Fruit fly (Drosophila melanogaster) whole organism, embryonic: Measurements from ENCODE around the gene CG33158.

ENCODE experiments used
- Adf1 ChIP-seq: fragments of 200-800 bp; sonication (Bioruptor generic); IDR thresholded peaks from 2 replicates; pipeline ENCODE4 v1.3.6; 2022; ENCODE audit warnings: missing biosample characterization, missing genetic modification characterization
- BtbVII ChIP-seq: fragments of 200-800 bp; sonication (Bioruptor generic); optimal IDR thresholded peaks from 3 replicates; lab custom pipeline; 2017; ENCODE audit warnings: missing biosample characterization, mild to moderate bottlenecking, missing genetic modification characterization
- C15 ChIP-seq: fragments of 200-800 bp; sonication (Bioruptor generic); IDR thresholded peaks from 3 replicates; pipeline ENCODE4 v1.3.6; 2022; ENCODE audit warnings: missing biosample characterization, missing genetic modification characterization
- CG10147 ChIP-seq: fragments of 200-800 bp; sonication (Bioruptor generic); optimal IDR thresholded peaks from 2 replicates; lab custom pipeline; 2019; ENCODE audit warnings: missing biosample characterization, mild to moderate bottlenecking, missing genetic modification characterization, moderate library complexity
- CG10267 ChIP-seq: fragments of 200-800 bp; sonication (Bioruptor generic); optimal IDR thresholded peaks from 2 replicates; lab custom pipeline; 2018; ENCODE audit warnings: missing biosample characterization, mild to moderate bottlenecking, missing genetic modification characterization, moderate library complexity
- CG10366 ChIP-seq: fragments of 200-800 bp; sonication (Bioruptor generic); IDR thresholded peaks from 2 replicates; pipeline ENCODE4 v1.3.6; 2022; ENCODE audit warnings: missing biosample characterization, missing genetic modification characterization
- CG10654 ChIP-seq: fragments of 200-800 bp; sonication (Bioruptor generic); optimal IDR thresholded peaks from 2 replicates; lab custom pipeline; 2016; ENCODE audit warnings: missing biosample characterization, missing genetic modification characterization
- CG10979 ChIP-seq: fragments of 200-800 bp; sonication (Bioruptor generic); optimal IDR thresholded peaks from 2 replicates; lab custom pipeline; 2018; ENCODE audit warnings: missing biosample characterization, mild to moderate bottlenecking, missing genetic modification characterization, moderate library complexity
- CG11723 ChIP-seq: fragments of 200-800 bp; sonication (Bioruptor generic); optimal IDR thresholded peaks from 2 replicates; lab custom pipeline; 2017; ENCODE audit warnings: missing biosample characterization, mild to moderate bottlenecking, missing genetic modification characterization
- CG12071 ChIP-seq: fragments of 200-800 bp; sonication (Bioruptor generic); optimal IDR thresholded peaks from 3 replicates; lab custom pipeline; 2018; ENCODE audit warnings: missing biosample characterization, mild to moderate bottlenecking, missing genetic modification characterization
- CG12659 ChIP-seq: fragments of 200-800 bp; sonication (Bioruptor generic); optimal IDR thresholded peaks from 3 replicates; lab custom pipeline; 2017; ENCODE audit warnings: mild to moderate bottlenecking, missing biosample characterization, missing genetic modification reagents, missing genetic modification characterization
- CG13775 ChIP-seq: fragments of 200-800 bp; sonication (Bioruptor generic); optimal IDR thresholded peaks from 3 replicates; lab custom pipeline; 2017; ENCODE audit warnings: missing biosample characterization, mild to moderate bottlenecking, missing genetic modification characterization
- CG14050 ChIP-seq: fragments of 200-800 bp; sonication (Bioruptor generic); IDR thresholded peaks from 3 replicates; pipeline ENCODE4 v1.3.6; 2022; ENCODE audit warnings: missing biosample characterization, missing genetic modification characterization
- CG2678 ChIP-seq: fragments of 200-800 bp; sonication (Bioruptor generic); optimal IDR thresholded peaks from 3 replicates; lab custom pipeline; 2019; ENCODE audit warnings: missing biosample characterization, mild to moderate bottlenecking, missing genetic modification characterization, moderate library complexity
- CG3847 ChIP-seq: fragments of 200-800 bp; sonication (Bioruptor generic); IDR thresholded peaks from 2 replicates; pipeline ENCODE4 v1.3.6; 2022; ENCODE audit warnings: missing biosample characterization, missing genetic modification characterization
- CG7271 ChIP-seq: fragments of 200-800 bp; sonication (Bioruptor generic); optimal IDR thresholded peaks from 2 replicates; lab custom pipeline; 2018; ENCODE audit warnings: missing biosample characterization, mild to moderate bottlenecking, missing genetic modification characterization, moderate library complexity
- CG7372 ChIP-seq: fragments of 200-800 bp; sonication (Bioruptor generic); IDR thresholded peaks from 2 replicates; pipeline ENCODE4 v1.3.6; 2022; ENCODE audit warnings: missing biosample characterization, missing genetic modification characterization
- CG9797 ChIP-seq: fragments of 200-800 bp; sonication (Bioruptor generic); optimal IDR thresholded peaks from 3 replicates; lab custom pipeline; 2018; ENCODE audit warnings: missing biosample characterization, mild to moderate bottlenecking, missing genetic modification characterization
- CHES-1-like ChIP-seq: fragments of 200-800 bp; sonication (Bioruptor generic); optimal IDR thresholded peaks from 2 replicates; lab custom pipeline; 2016; ENCODE audit warnings: missing biosample characterization, missing genetic modification characterization
- Dll ChIP-seq: fragments of 200-800 bp; sonication (Bioruptor generic); IDR thresholded peaks from 4 replicates; pipeline ENCODE4 v1.3.6; 2022; ENCODE audit warnings: missing biosample characterization, missing genetic modification characterization; ENCODE audit not compliant: partially characterized antibody
- Fer1 ChIP-seq: fragments of 200-800 bp; sonication (Bioruptor generic); optimal IDR thresholded peaks from 2 replicates; lab custom pipeline; 2017; ENCODE audit warnings: missing biosample characterization, mild to moderate bottlenecking, missing genetic modification characterization
- Gsc ChIP-seq: fragments of 200-800 bp; sonication (Bioruptor generic); IDR thresholded peaks from 2 replicates; pipeline ENCODE4 v1.3.6; 2022; ENCODE audit warnings: missing biosample characterization, missing genetic modification characterization
- Gug ChIP-seq: fragments of 200-800 bp; sonication (Bioruptor generic); IDR thresholded peaks from 4 replicates; pipeline ENCODE4 v1.3.6; 2022; ENCODE audit warnings: missing biosample characterization, missing genetic modification characterization
- HLH4C ChIP-seq: fragments of 200-800 bp; sonication (Bioruptor generic); IDR thresholded peaks from 3 replicates; pipeline ENCODE4 v1.3.6; 2022; ENCODE audit warnings: missing biosample characterization, missing genetic modification characterization; ENCODE audit not compliant: partially characterized antibody
- HLH54F ChIP-seq: fragments of 200-800 bp; sonication (Bioruptor generic); optimal IDR thresholded peaks from 3 replicates; lab custom pipeline; 2016; ENCODE audit warnings: missing biosample characterization, missing genetic modification characterization
- Hsf ChIP-seq: fragments of 200-800 bp; sonication (Bioruptor generic); optimal IDR thresholded peaks from 3 replicates; lab custom pipeline; 2016; ENCODE audit warnings: missing biosample characterization, missing genetic modification characterization
- Mad ChIP-seq: fragments of 200-800 bp; sonication (Bioruptor generic); optimal IDR thresholded peaks from 2 replicates; lab custom pipeline; 2016; ENCODE audit warnings: missing biosample characterization, missing genetic modification characterization
- NC2α ChIP-seq: fragments of 200-800 bp; sonication (Bioruptor generic); optimal IDR thresholded peaks from 2 replicates; lab custom pipeline; 2016; ENCODE audit warnings: missing biosample characterization, missing genetic modification characterization
- PHDP ChIP-seq: fragments of 200-800 bp; sonication (Bioruptor generic); optimal IDR thresholded peaks from 3 replicates; lab custom pipeline; 2018; ENCODE audit warnings: missing biosample characterization, mild to moderate bottlenecking, missing genetic modification characterization, moderate library complexity
- Rx ChIP-seq: fragments of 200-800 bp; sonication (Bioruptor generic); IDR thresholded peaks from 2 replicates; pipeline ENCODE4 v1.3.6; 2022; ENCODE audit warnings: missing biosample characterization, missing genetic modification characterization
- Spps ChIP-seq: fragments of 200-800 bp; sonication (Bioruptor generic); optimal IDR thresholded peaks from 2 replicates; lab custom pipeline; 2018; ENCODE audit warnings: missing biosample characterization, mild to moderate bottlenecking, missing genetic modification characterization
- YL-1 ChIP-seq: fragments of 200-800 bp; sonication (Bioruptor generic); optimal IDR thresholded peaks from 3 replicates; lab custom pipeline; 2017; ENCODE audit warnings: missing biosample characterization, mild to moderate bottlenecking, missing genetic modification characterization
- bbx ChIP-seq: fragments of 200-800 bp; sonication (Bioruptor generic); IDR thresholded peaks from 2 replicates; pipeline ENCODE4 v1.3.6; 2022; ENCODE audit warnings: missing biosample characterization, missing genetic modification characterization; ENCODE audit not compliant: partially characterized antibody
- da ChIP-seq: fragments of 200-800 bp; sonication (Bioruptor generic); optimal IDR thresholded peaks from 2 replicates; lab custom pipeline; 2016; ENCODE audit warnings: missing biosample characterization, missing genetic modification characterization
- dmrt99B ChIP-seq: fragments of 200-800 bp; sonication (Bioruptor generic); optimal IDR thresholded peaks from 2 replicates; lab custom pipeline; 2018; ENCODE audit warnings: missing biosample characterization, mild to moderate bottlenecking, missing genetic modification characterization, moderate library complexity
- fd102C ChIP-seq: fragments of 200-800 bp; sonication (Bioruptor generic); optimal IDR thresholded peaks from 2 replicates; lab custom pipeline; 2018; ENCODE audit warnings: missing biosample characterization, mild to moderate bottlenecking, missing genetic modification characterization, moderate library complexity
- fd64A ChIP-seq: fragments of 200-800 bp; sonication (Bioruptor generic); optimal IDR thresholded peaks from 3 replicates; lab custom pipeline; 2018; ENCODE audit warnings: missing biosample characterization, mild to moderate bottlenecking, missing genetic modification characterization
- grau ChIP-seq: fragments of 200-800 bp; optimal IDR thresholded peaks from 3 replicates; lab custom pipeline; 2019; ENCODE audit warnings: missing biosample characterization, mild to moderate bottlenecking, missing genetic modification characterization, moderate library complexity
- luna ChIP-seq: fragments of 200-800 bp; sonication (Bioruptor generic); optimal IDR thresholded peaks from 2 replicates; lab custom pipeline; 2016; ENCODE audit warnings: missing biosample characterization, missing genetic modification characterization
- peb ChIP-seq: fragments of 200-800 bp; sonication (Bioruptor generic); IDR thresholded peaks from 2 replicates; pipeline ENCODE4 v1.3.6; 2022; ENCODE audit warnings: missing biosample characterization, missing genetic modification characterization
- prd ChIP-seq, 3 experiments: fragments of >200 bp in 2 of 3; fragments of 200-800 bp in 1 of 3; sonication (Bioruptor generic) in 1 of 3; optimal IDR thresholded peaks in 2 of 3; IDR thresholded peaks in 1 of 3; 2 replicates in 2 of 3; 3 replicates in 1 of 3; pipeline versions ENCODE4 v1.3.6 to Lab custom; 2017 to 2022; ENCODE audit warnings: missing biosample characterization in 1 of 3, missing genetic modification characterization in 1 of 3
- ranshi ChIP-seq: fragments of 200-800 bp; sonication (Bioruptor generic); IDR thresholded peaks from 2 replicates; pipeline ENCODE4 v1.3.6; 2022; ENCODE audit warnings: missing biosample characterization, missing genetic modification characterization
- scrt ChIP-seq: fragments of 200-800 bp; sonication (Bioruptor generic); optimal IDR thresholded peaks from 2 replicates; lab custom pipeline; 2018; ENCODE audit warnings: missing biosample characterization, mild to moderate bottlenecking, missing genetic modification characterization, moderate library complexity
- sens ChIP-seq: fragments of 200-800 bp; sonication (Bioruptor generic); peaks from one replicate; lab custom pipeline; 2016; ENCODE audit warnings: missing biosample characterization, missing genetic modification characterization
- seq ChIP-seq: fragments of 200-800 bp; sonication (Bioruptor generic); IDR thresholded peaks from 2 replicates; pipeline ENCODE4 v1.3.6; 2022; ENCODE audit warnings: missing biosample characterization, missing genetic modification characterization
- shn ChIP-seq: fragments of 200-800 bp; sonication (Bioruptor generic); optimal IDR thresholded peaks from 3 replicates; lab custom pipeline; 2016; ENCODE audit warnings: missing biosample characterization, missing genetic modification characterization
- sim ChIP-seq: fragments of 200-800 bp; sonication (Bioruptor generic); IDR thresholded peaks from 2 replicates; pipeline ENCODE4 v1.3.6; 2022; ENCODE audit warnings: missing biosample characterization, missing genetic modification characterization
- ssp ChIP-seq: fragments of 200-800 bp; sonication (Bioruptor generic); IDR thresholded peaks from 2 replicates; pipeline ENCODE4 v1.3.6; 2022; ENCODE audit warnings: missing biosample characterization, missing genetic modification characterization
- toy ChIP-seq: fragments of 200-800 bp; sonication (Bioruptor generic); IDR thresholded peaks from 2 replicates; pipeline ENCODE4 v1.3.6; 2022; ENCODE audit warnings: missing biosample characterization, missing genetic modification characterization
- tup ChIP-seq: fragments of 200-800 bp; sonication (Bioruptor generic); optimal IDR thresholded peaks from 2 replicates; lab custom pipeline; 2016; ENCODE audit warnings: missing biosample characterization, mild to moderate bottlenecking, missing genetic modification characterization, moderate library complexity

The CG33158 gene

dm6 chr3L:16533932-16534331, 114.5 kb downstream of the CG33158 start (continued):
- TF ChIP-seq Rx (GFP tag; lab: Robert Waterston, UW) (peak; percentile 40; the same call in 1 of the 2 replicates), seq (GFP tag; lab: Robert Waterston, UW) (peak; percentile 67), HLH4C (GFP tag; lab: Robert Waterston, UW) (no peak), peb (GFP tag; lab: Robert Waterston, UW) (peak; percentile 44; the same call in 1 of the 2 replicates), CG10147 (GFP tag; lab: Kevin White, UChicago) (peak; percentile 83), CG2678 (peak; percentile 93), CG11723 (GFP tag; lab: Kevin White, UChicago) (peak; percentile 66), CG12659 (GFP tag; lab: Kevin White, UChicago) (peak; percentile 85), CG14050 (GFP tag; lab: Robert Waterston, UW) (peak; percentile 63; the same call in 2 of the 3 replicates), bbx (GFP tag; lab: Robert Waterston, UW) (no peak), HLH54F (GFP tag; lab: Kevin White, UChicago) (peak; percentile 51), dmrt99B (peak; percentile 86), toy (GFP tag; lab: Robert Waterston, UW) (no peak), CG12071 (GFP tag; lab: Kevin White, UChicago) (peak; percentile 35), NC2α (GFP tag; lab: Kevin White, UChicago) (no peak), CG10267 (tag; lab: Kevin White, UChicago) (peak; percentile 74), sim (GFP tag; lab: Robert Waterston, UW) (no peak), CG7271 (tag; lab: Kevin White, UChicago) (no peak), Fer1 (GFP tag; lab: Kevin White, UChicago) (peak; percentile 85), ranshi (peak; percentile 70; the same call in 1 of the 2 replicates), Gsc (GFP tag; lab: Robert Waterston, UW) (peak; percentile 54; the same call in 1 of the 2 replicates), CG13775 (GFP tag; lab: Kevin White, UChicago) (peak; percentile 79), fd64A (peak; percentile 19), Gug (GFP tag; lab: Robert Waterston, UW) (peak; percentile 47; the same call in 2 of the 4 replicates), CG10366 (GFP tag; lab: Robert Waterston, UW) (peak; percentile 52; the same call in 1 of the 2 replicates), luna (GFP tag; lab: Kevin White, UChicago) (no peak), BtbVII (GFP tag; lab: Kevin White, UChicago) (peak; percentile 79), CHES-1-like (GFP tag; lab: Kevin White, UChicago) (peak; percentile 50), fd102C (no peak), Adf1 (GFP tag; lab: Robert Waterston, UW) (peak; percentile 20; the same call in 1 of the 2 replicates), shn (GFP tag; lab: Kevin White, UChicago) (peak; percentile 69), prd (optimal IDR thresholded peaks at IDR 0.05; lab: Kevin White, UChicago) (no peak), prd (GFP tag; IDR thresholded peaks at IDR 0.05; lab: Robert Waterston, UW) (peak; percentile 65), Mad (GFP tag; lab: Kevin White, UChicago) (peak; percentile 65), ssp (GFP tag; lab: Robert Waterston, UW) (peak; percentile 50), sens (peak; percentile 95), Spps (peak; percentile 73), C15 (GFP tag; lab: Robert Waterston, UW) (0 out of 3 replicates have a peak, but pooled peaks have one; percentile 45), Dll (no peak), CG3847 (GFP tag; lab: Robert Waterston, UW) (peak; percentile 63), scrt (GFP tag; lab: Kevin White, UChicago) (peak; percentile 70), grau (tag; lab: Kevin White, UChicago) (peak; percentile 89), CG7372 (GFP tag; lab: Robert Waterston, UW) (peak; percentile 69), CG9797 (GFP tag; lab: Kevin White, UChicago) (no peak), CG10654 (GFP tag; lab: Kevin White, UChicago) (peak; percentile 67), CG10979 (tag; lab: Kevin White, UChicago) (peak; percentile 90), PHDP (tag; lab: Kevin White, UChicago) (peak; percentile 88), Hsf (GFP tag; lab: Kevin White, UChicago) (peak; percentile 83), da (GFP tag; lab: Kevin White, UChicago) (no peak), tup (GFP tag; lab: Kevin White, UChicago) (no peak), YL-1 (GFP tag; lab: Kevin White, UChicago) (no peak)
